Worm (Caenorhabditis elegans) whole organism, young adult: Measurements from ENCODE around the gene gcc-2.

Experiments used
- B0019.2 ChIP-seq: fragments of 200-800 bp; sonication (Bioruptor generic); conservative IDR thresholded peaks from 2 replicates; pipeline ENCODE4 v1.3.6; 2022; ENCODE audit warnings: missing genetic modification reagents, missing genetic modification characterization, missing compliant biosample characterization
- B0035.1 ChIP-seq: sonication (generic microtip); optimal IDR thresholded peaks from 2 replicates; lab custom pipeline; 2016; ENCODE audit warnings: missing genetic modification characterization, mild to moderate bottlenecking, missing compliant biosample characterization, missing genotype, missing genetic modification reagents
- B0336.3 ChIP-seq: fragments of 200-800 bp; sonication (Bioruptor generic); IDR thresholded peaks from 2 replicates; pipeline ENCODE4 v1.3.6; 2022; ENCODE audit warnings: missing genetic modification characterization, missing compliant biosample characterization
- D2030.7 ChIP-seq: fragments of 200-800 bp; sonication (Bioruptor generic); IDR thresholded peaks from 2 replicates; pipeline ENCODE4 v1.3.6; 2022; ENCODE audit warnings: missing genetic modification reagents, missing genetic modification characterization, missing compliant biosample characterization
- F37B4.10 ChIP-seq: fragments of 200-800 bp; sonication (Bioruptor generic); IDR thresholded peaks from 2 replicates; pipeline ENCODE4 v1.3.6; 2022; ENCODE audit warnings: missing genetic modification characterization, missing compliant biosample characterization
- F39B2.1 ChIP-seq: fragments of 200-800 bp; sonication (Bioruptor generic); IDR thresholded peaks from 2 replicates; pipeline ENCODE4 v1.3.6; 2022; ENCODE audit warnings: missing genetic modification reagents, missing genetic modification characterization, missing compliant biosample characterization
- F49E8.2 ChIP-seq: sonication (generic microtip); optimal IDR thresholded peaks from 3 replicates; lab custom pipeline; 2017; ENCODE audit warnings: missing genetic modification characterization, mild to moderate bottlenecking, missing compliant biosample characterization, antibody characterized with exemption, moderate library complexity; ENCODE audit not compliant: insufficient read depth
- K11D2.4 ChIP-seq: fragments of 200-800 bp; sonication (Bioruptor generic); IDR thresholded peaks from 2 replicates; pipeline ENCODE4 v1.3.6; 2022; ENCODE audit warnings: missing genetic modification reagents, missing genetic modification characterization, missing compliant biosample characterization
- Y67H2A.10 ChIP-seq: fragments of 200-800 bp; sonication (Bioruptor generic); conservative IDR thresholded peaks from 2 replicates; pipeline ENCODE4 v1.3.6; 2022; ENCODE audit warnings: missing genetic modification reagents, missing genetic modification characterization, missing compliant biosample characterization
- akir-1 ChIP-seq: fragments of 200-800 bp; sonication (Bioruptor generic); optimal IDR thresholded peaks from 2 replicates; lab custom pipeline; 2018; ENCODE audit warnings: mild to moderate bottlenecking, missing genetic modification characterization, moderate library complexity, missing compliant biosample characterization
- ama-1 ChIP-seq, 3 experiments: fragments of 150-350 bp in 1 of 3; sonication (generic microtip) in 2 of 3; optimal IDR thresholded peaks; 2 replicates each; lab custom pipeline; 2014 to 2018; ENCODE audit warnings: missing biosample characterization in 2 of 3, missing genetic modification characterization in 2 of 3, missing genetic modification reagents in 2 of 3
- aptf-2 ChIP-seq: fragments of 200-800 bp; sonication (Bioruptor generic); conservative IDR thresholded peaks from 2 replicates; pipeline ENCODE4 v1.3.6; 2022; ENCODE audit warnings: missing genetic modification reagents, missing genetic modification characterization, missing compliant biosample characterization
- attf-5 ChIP-seq: fragments of 200-800 bp; sonication (Bioruptor generic); optimal IDR thresholded peaks from 2 replicates; lab custom pipeline; 2018; ENCODE audit warnings: mild to moderate bottlenecking, missing genetic modification characterization, missing compliant biosample characterization
- attf-6 ChIP-seq: fragments of 200-800 bp; sonication (Bioruptor generic); IDR thresholded peaks from 2 replicates; pipeline ENCODE4 v1.3.6; 2022; ENCODE audit warnings: missing genetic modification reagents, missing genetic modification characterization, missing compliant biosample characterization
- bed-1 ChIP-seq: fragments of 200-800 bp; sonication (Bioruptor generic); IDR thresholded peaks from 2 replicates; pipeline ENCODE4 v1.3.6; 2022; ENCODE audit warnings: missing genetic modification reagents, missing genetic modification characterization, missing compliant biosample characterization
- ceh-40 ChIP-seq: fragments of 200-800 bp; sonication (Bioruptor generic); IDR thresholded peaks from 2 replicates; pipeline ENCODE4 v1.3.6; 2022; ENCODE audit warnings: missing genetic modification characterization, missing compliant biosample characterization
- ceh-91 ChIP-seq: fragments of 200-800 bp; sonication (Bioruptor generic); IDR thresholded peaks from 2 replicates; pipeline ENCODE4 v1.3.6; 2022; ENCODE audit warnings: missing genetic modification reagents, missing genetic modification characterization, missing compliant biosample characterization
- die-1 ChIP-seq: sonication (generic microtip); optimal IDR thresholded peaks from 2 replicates; lab custom pipeline; 2016; ENCODE audit warnings: missing genotype, mild to moderate bottlenecking, missing genetic modification characterization, missing compliant biosample characterization
- dox-1 ChIP-seq: fragments of 200-800 bp; sonication (Bioruptor generic); IDR thresholded peaks from 2 replicates; pipeline ENCODE4 v1.3.6; 2022; ENCODE audit warnings: missing genetic modification reagents, missing genetic modification characterization, missing compliant biosample characterization
- fkh-3 ChIP-seq: sonication (generic microtip); optimal IDR thresholded peaks from 2 replicates; lab custom pipeline; 2016; ENCODE audit warnings: mild to moderate bottlenecking, missing genetic modification characterization, missing compliant biosample characterization
- him-1 ChIP-seq: sonication (generic microtip); optimal IDR thresholded peaks from 2 replicates; lab custom pipeline; 2016; ENCODE audit warnings: missing genotype, missing genetic modification reagents, missing genetic modification characterization, missing compliant biosample characterization
- hlh-12 ChIP-seq: sonication (generic microtip); optimal IDR thresholded peaks from 2 replicates; lab custom pipeline; 2016; ENCODE audit warnings: missing genetic modification characterization, missing compliant biosample characterization
- let-526 ChIP-seq: fragments of 200-800 bp; sonication (Bioruptor generic); IDR thresholded peaks from 2 replicates; pipeline ENCODE4 v1.3.6; 2022; ENCODE audit warnings: missing genetic modification reagents, missing genetic modification characterization, missing compliant biosample characterization
- let-607 ChIP-seq, 2 experiments: fragments of 200-800 bp in 1 of 2; sonication (Bioruptor generic) in 1 of 2; sonication (generic microtip) in 1 of 2; optimal IDR thresholded peaks; 2 replicates each; lab custom pipeline; 2016 to 2018; ENCODE audit warnings: mild to moderate bottlenecking in 2 of 2, missing compliant biosample characterization in 2 of 2, missing genetic modification characterization in 2 of 2, moderate library complexity in 2 of 2, missing genotype in 1 of 2
- lin-35 ChIP-seq, 3 experiments: fragments of 150-350 bp in 2 of 3; sonication (generic microtip) in 1 of 3; optimal IDR thresholded peaks; 2 replicates each; lab custom pipeline; 2014 to 2018; ENCODE audit warnings: missing biosample characterization in 3 of 3, missing genetic modification characterization in 3 of 3, missing genetic modification reagents in 3 of 3
- lin-40 ChIP-seq: sonication (generic microtip); optimal IDR thresholded peaks from 2 replicates; lab custom pipeline; 2016; ENCODE audit warnings: missing genetic modification characterization, mild to moderate bottlenecking, missing compliant biosample characterization, missing genotype, missing genetic modification reagents
- lsy-27 ChIP-seq: sonication (generic microtip); optimal IDR thresholded peaks from 2 replicates; lab custom pipeline; 2017; ENCODE audit warnings: missing genetic modification characterization, mild to moderate bottlenecking, missing compliant biosample characterization, antibody characterized with exemption, missing genotype, borderline replicate concordance; ENCODE audit not compliant: insufficient read depth
- mel-28 ChIP-seq: sonication (generic microtip); optimal IDR thresholded peaks from 2 replicates; lab custom pipeline; 2016; ENCODE audit warnings: borderline replicate concordance, mild to moderate bottlenecking, missing genetic modification characterization, missing compliant biosample characterization
- nfyb-1 ChIP-seq: fragments of 200-800 bp; sonication (Bioruptor generic); IDR thresholded peaks from 2 replicates; pipeline ENCODE4 v1.3.6; 2022; ENCODE audit warnings: missing genetic modification reagents, missing genetic modification characterization, missing compliant biosample characterization
- nhr-80 ChIP-seq: sonication (generic microtip); optimal IDR thresholded peaks from 2 replicates; lab custom pipeline; 2016; ENCODE audit warnings: missing genetic modification characterization, missing compliant biosample characterization
- nhr-90 ChIP-seq: sonication (generic microtip); optimal IDR thresholded peaks from 2 replicates; lab custom pipeline; 2016; ENCODE audit warnings: missing genotype, mild to moderate bottlenecking, missing genetic modification characterization, missing compliant biosample characterization
- snpc-1.3 ChIP-seq: sonication (generic microtip); optimal IDR thresholded peaks from 2 replicates; lab custom pipeline; 2017; ENCODE audit warnings: missing genetic modification characterization, mild to moderate bottlenecking, missing compliant biosample characterization, antibody characterized with exemption, moderate library complexity, missing genotype, missing genetic modification reagents; ENCODE audit not compliant: insufficient read depth
- snpc-4 ChIP-seq, 5 experiments: fragments of 150-350 bp in 1 of 5; sonication (generic microtip) in 4 of 5; optimal IDR thresholded peaks; 2 replicates each; lab custom pipeline; 2014 to 2018; ENCODE audit warnings: missing genetic modification characterization in 5 of 5, missing biosample characterization in 3 of 5, antibody characterized with exemption in 2 of 5, mild to moderate bottlenecking in 2 of 5, missing compliant biosample characterization in 2 of 5, missing genotype in 2 of 5, moderate library complexity in 2 of 5, missing genetic modification reagents in 1 of 5
- somi-1 ChIP-seq: fragments of 200-800 bp; sonication (Bioruptor generic); optimal IDR thresholded peaks from 2 replicates; lab custom pipeline; 2018; ENCODE audit warnings: mild to moderate bottlenecking, missing genetic modification characterization, missing compliant biosample characterization
- xnd-1 ChIP-seq: sonication (generic microtip); optimal IDR thresholded peaks from 2 replicates; lab custom pipeline; 2016; ENCODE audit warnings: missing genotype, missing genetic modification reagents, missing genetic modification characterization, missing compliant biosample characterization
- ztf-18 ChIP-seq: sonication (generic microtip); optimal IDR thresholded peaks from 2 replicates; lab custom pipeline; 2016; ENCODE audit warnings: missing genotype, mild to moderate bottlenecking, missing genetic modification characterization, missing compliant biosample characterization
- ztf-28 ChIP-seq: fragments of 200-800 bp; sonication (Bioruptor generic); IDR thresholded peaks from 2 replicates; pipeline ENCODE4 v1.3.6; 2022; ENCODE audit warnings: missing genetic modification reagents, missing genetic modification characterization, missing compliant biosample characterization

Gene gcc-2

DNA sequence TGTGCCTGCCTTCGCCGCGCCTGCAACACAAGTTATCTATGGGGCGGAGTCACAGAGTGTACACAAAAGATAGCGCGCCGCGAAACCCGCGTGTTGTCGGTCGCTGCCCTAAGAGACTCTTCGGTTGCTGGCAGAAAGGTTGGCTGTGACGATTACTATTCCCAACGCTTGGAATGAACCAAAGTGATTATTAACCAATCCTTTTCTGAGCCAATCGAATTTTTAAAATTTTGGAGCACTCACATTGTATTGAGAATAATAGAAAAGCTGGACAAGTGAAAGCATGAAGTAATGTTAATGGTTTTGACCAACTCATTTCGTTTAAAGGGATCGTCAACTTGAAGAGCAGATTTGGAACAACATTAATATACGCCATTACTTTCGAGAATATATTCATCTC, 44.7 kb downstream of the gcc-2 start (continued):
- no peak for TF ChIP-seq ztf-28
- peak; percentile 87 for TF ChIP-seq B0336.3 (GFP tag; lab: Robert Waterston, UW)
- peak; percentile 94 for TF ChIP-seq snpc-1.3
- TF ChIP-seq K11D2.4: no peak
- peak; percentile 95 for TF ChIP-seq ama-1 (optimal IDR thresholded peaks at IDR 0.05; lab: Kevin White, UChicago)
- TF ChIP-seq ama-1 (GFP tag; optimal IDR thresholded peaks at IDR 0.05; lab: Kevin White, UChicago): no peak
- TF ChIP-seq attf-6: peak; percentile 87
- TF ChIP-seq B0035.1: no peak
- peak; percentile 20 for TF ChIP-seq akir-1
- TF ChIP-seq him-1: peak; percentile 97
- TF ChIP-seq Y67H2A.10 (GFP tag; lab: Robert Waterston, UW): no peak
- no peak for TF ChIP-seq bed-1 (GFP tag; lab: Robert Waterston, UW)
- TF ChIP-seq xnd-1 (tag; lab: Kevin White, UChicago): peak; percentile 62
- no peak; the same call in 1 of the 2 replicates for TF ChIP-seq nfyb-1 (GFP tag; lab: Robert Waterston, UW)
- no peak for TF ChIP-seq nhr-80 (tag; lab: Kevin White, UChicago)
- TF ChIP-seq ztf-18 (tag; lab: Kevin White, UChicago): peak; percentile 14
- TF ChIP-seq ceh-40 (GFP tag; lab: Robert Waterston, UW): no peak
- TF ChIP-seq somi-1 (GFP tag; lab: Kevin White, UChicago): no peak
- TF ChIP-seq F37B4.10 (GFP tag; lab: Robert Waterston, UW): no peak
- TF ChIP-seq snpc-4 (GFP tag; optimal IDR thresholded peaks at IDR 0.05; lab: Kevin White, UChicago): peak; percentile 98
- TF ChIP-seq snpc-4 (tag; optimal IDR thresholded peaks at IDR 0.05; lab: Kevin White, UChicago): peak; percentile 98 to 100 (median 99)
- peak; percentile 17 for TF ChIP-seq lsy-27
- TF ChIP-seq let-526 (GFP tag; lab: Robert Waterston, UW): no peak
- TF ChIP-seq let-607 (tag; optimal IDR thresholded peaks at IDR 0.05; lab: Kevin White, UChicago): no peak
- no peak; the same call in 1 of the 2 replicates for TF ChIP-seq dox-1
- TF ChIP-seq D2030.7: peak; percentile 87
- no peak for TF ChIP-seq fkh-3 (tag; lab: Kevin White, UChicago)
- no peak for TF ChIP-seq attf-5 (GFP tag; lab: Kevin White, UChicago)
- peak; percentile 67 for TF ChIP-seq F49E8.2 (tag; lab: Kevin White, UChicago)
- no peak for TF ChIP-seq B0019.2
- 0 out of 2 replicates have a peak, but pooled peaks have one; percentile 55 for TF ChIP-seq F39B2.1
- no peak for TF ChIP-seq nhr-90 (tag; lab: Kevin White, UChicago)
- TF ChIP-seq hlh-12 (tag; lab: Kevin White, UChicago): no peak
- TF ChIP-seq lin-40: peak; percentile 66

DNA sequence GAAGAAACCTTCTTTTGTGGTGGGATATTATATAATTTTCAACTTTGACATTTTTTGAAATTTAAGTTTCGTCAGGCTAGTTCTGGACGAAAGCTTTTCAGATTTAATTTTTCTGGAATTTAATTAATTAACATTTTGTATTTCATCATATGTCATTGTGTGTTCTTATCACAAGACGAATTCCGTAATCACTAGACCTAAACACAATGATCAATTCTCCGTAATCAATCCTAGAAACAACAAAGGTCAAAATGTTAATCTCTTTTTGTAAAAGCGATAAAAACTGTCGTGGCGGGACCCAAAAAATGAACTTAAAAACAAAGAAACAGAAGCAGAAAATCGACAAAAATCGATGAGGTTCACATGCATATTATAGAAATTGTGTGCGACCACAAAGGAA, 47.2 kb downstream of the gcc-2 start:
- TF ChIP-seq lin-35 (GFP tag; optimal IDR thresholded peaks at IDR 0.05; lab: Kevin White, UChicago): no peak
- no peak for TF ChIP-seq ceh-91 (GFP tag; lab: Robert Waterston, UW)
- TF ChIP-seq xnd-1 (tag; lab: Kevin White, UChicago): no peak
- no peak for TF ChIP-seq mel-28 (tag; lab: Kevin White, UChicago)
- no peak for TF ChIP-seq aptf-2 (GFP tag; lab: Robert Waterston, UW)
- TF ChIP-seq ztf-28: no peak
- TF ChIP-seq die-1 (tag; lab: Kevin White, UChicago): no peak
